Worm (Caenorhabditis elegans) whole organism, late embryonic: Measurements from ENCODE around the gene egl-9.

ENCODE experiments used
- C08G9.2 ChIP-seq: sonication (generic microtip); optimal IDR thresholded peaks from 2 replicates; lab custom pipeline; 2016; ENCODE audit warnings: mild to moderate bottlenecking, missing genetic modification characterization, moderate library complexity, missing compliant biosample characterization
- F13H6.1 ChIP-seq: sonication (generic microtip); optimal IDR thresholded peaks from 2 replicates; lab custom pipeline; 2016; ENCODE audit warnings: missing genetic modification characterization, missing compliant biosample characterization
- K09A11.1 ChIP-seq: sonication (generic microtip); optimal IDR thresholded peaks from 2 replicates; lab custom pipeline; 2017; ENCODE audit warnings: antibody characterized with exemption, mild to moderate bottlenecking, missing genetic modification characterization, missing compliant biosample characterization; ENCODE audit not compliant: insufficient read depth
- T23F11.4 ChIP-seq: fragments of 200-800 bp; sonication (Bioruptor generic); optimal IDR thresholded peaks from 2 replicates; lab custom pipeline; 2018; ENCODE audit warnings: mild to moderate bottlenecking, missing genetic modification characterization, missing compliant biosample characterization
- Y22D7AL.16 ChIP-seq: sonication (generic microtip); optimal IDR thresholded peaks from 2 replicates; lab custom pipeline; 2016; ENCODE audit warnings: missing genetic modification characterization, missing compliant biosample characterization
- ama-1 ChIP-seq: fragments of 150-350 bp; optimal IDR thresholded peaks from 2 replicates; lab custom pipeline; 2014
- ceh-14 ChIP-seq: sonication (generic microtip); optimal IDR thresholded peaks from 2 replicates; lab custom pipeline; 2016; ENCODE audit warnings: missing genotype, missing genetic modification characterization, missing compliant biosample characterization
- ceh-18 ChIP-seq: sonication (generic microtip); optimal IDR thresholded peaks from 2 replicates; lab custom pipeline; 2016; ENCODE audit warnings: missing genetic modification characterization, missing compliant biosample characterization
- ceh-19 ChIP-seq: fragments of 200-800 bp; sonication (Bioruptor generic); optimal IDR thresholded peaks from 2 replicates; lab custom pipeline; 2018; ENCODE audit warnings: mild to moderate bottlenecking, missing genetic modification characterization, missing compliant biosample characterization
- ceh-2 ChIP-seq: sonication (generic microtip); optimal IDR thresholded peaks from 2 replicates; lab custom pipeline; 2016; ENCODE audit warnings: missing genotype, missing genetic modification characterization, missing compliant biosample characterization
- ceh-22 ChIP-seq: sonication (generic microtip); optimal IDR thresholded peaks from 2 replicates; lab custom pipeline; 2017; ENCODE audit warnings: missing biosample characterization, missing genetic modification characterization
- ceh-24 ChIP-seq: sonication (generic microtip); optimal IDR thresholded peaks from 2 replicates; lab custom pipeline; 2016; ENCODE audit warnings: mild to moderate bottlenecking, missing genetic modification characterization, missing compliant biosample characterization
- ceh-30 ChIP-seq: fragments of 150-350 bp; optimal IDR thresholded peaks from 2 replicates; lab custom pipeline; 2014; ENCODE audit warnings: missing biosample characterization, missing genetic modification characterization
- ceh-31 ChIP-seq: sonication (generic microtip); optimal IDR thresholded peaks from 2 replicates; lab custom pipeline; 2016; ENCODE audit warnings: missing genetic modification characterization, missing compliant biosample characterization
- ceh-34 ChIP-seq: sonication (generic microtip); optimal IDR thresholded peaks from 2 replicates; lab custom pipeline; 2016; ENCODE audit warnings: mild to moderate bottlenecking, missing genetic modification characterization, missing compliant biosample characterization
- ceh-45 ChIP-seq: fragments of 200-800 bp; sonication (Bioruptor generic); IDR thresholded peaks from 2 replicates; pipeline ENCODE4 v1.3.6; 2022; ENCODE audit warnings: missing genetic modification reagents, missing genetic modification characterization, missing compliant biosample characterization
- ceh-48 ChIP-seq: sonication (generic microtip); optimal IDR thresholded peaks from 2 replicates; lab custom pipeline; 2016; ENCODE audit warnings: missing genetic modification characterization, inconsistent platforms, missing compliant biosample characterization
- ceh-6 ChIP-seq: fragments of 200-800 bp; sonication (Bioruptor generic); optimal IDR thresholded peaks from 2 replicates; lab custom pipeline; 2018; ENCODE audit warnings: mild to moderate bottlenecking, missing genetic modification characterization, missing compliant biosample characterization
- che-1 ChIP-seq: sonication (generic microtip); optimal IDR thresholded peaks from 2 replicates; lab custom pipeline; 2016; ENCODE audit warnings: mild to moderate bottlenecking, missing genetic modification characterization, missing compliant biosample characterization
- dmd-4 ChIP-seq: sonication (generic microtip); optimal IDR thresholded peaks from 2 replicates; lab custom pipeline; 2016; ENCODE audit warnings: borderline replicate concordance, missing genetic modification characterization, missing compliant biosample characterization
- elt-4 ChIP-seq: sonication (generic microtip); optimal IDR thresholded peaks from 2 replicates; lab custom pipeline; 2016; ENCODE audit warnings: missing genetic modification characterization, missing compliant biosample characterization
- ets-4 ChIP-seq: sonication (generic microtip); optimal IDR thresholded peaks from 2 replicates; lab custom pipeline; 2016; ENCODE audit warnings: missing genetic modification characterization, missing compliant biosample characterization
- eyg-1 ChIP-seq: sonication (generic microtip); optimal IDR thresholded peaks from 2 replicates; lab custom pipeline; 2016; ENCODE audit warnings: missing genotype, missing genetic modification characterization, missing compliant biosample characterization
- fkh-10 ChIP-seq: fragments of 150-350 bp; optimal IDR thresholded peaks from 2 replicates; lab custom pipeline; 2014; ENCODE audit warnings: missing biosample characterization, missing genetic modification reagents, missing genetic modification characterization
- gmeb-2 ChIP-seq: sonication (generic microtip); optimal IDR thresholded peaks from 2 replicates; lab custom pipeline; 2016; ENCODE audit warnings: missing genetic modification characterization, inconsistent platforms, missing compliant biosample characterization
- hlh-13 ChIP-seq: fragments of 200-800 bp; sonication (Bioruptor generic); optimal IDR thresholded peaks from 2 replicates; lab custom pipeline; 2018; ENCODE audit warnings: mild to moderate bottlenecking, missing genetic modification characterization, missing compliant biosample characterization
- hlh-15 ChIP-seq: sonication (generic microtip); optimal IDR thresholded peaks from 2 replicates; lab custom pipeline; 2016; ENCODE audit warnings: missing genetic modification characterization, missing compliant biosample characterization
- hlh-30 ChIP-seq: sonication (generic microtip); optimal IDR thresholded peaks from 2 replicates; lab custom pipeline; 2017; ENCODE audit warnings: antibody characterized with exemption, missing genetic modification characterization, missing compliant biosample characterization; ENCODE audit not compliant: insufficient read depth
- hlh-8 ChIP-seq: sonication (generic microtip); optimal IDR thresholded peaks from 2 replicates; lab custom pipeline; 2016; ENCODE audit warnings: missing genotype, missing genetic modification characterization, missing compliant biosample characterization
- lim-6 ChIP-seq: sonication (generic microtip); optimal IDR thresholded peaks from 2 replicates; lab custom pipeline; 2016; ENCODE audit warnings: missing genetic modification characterization, missing compliant biosample characterization
- lin-11 ChIP-seq: fragments of 200-800 bp; sonication (Bioruptor generic); optimal IDR thresholded peaks from 2 replicates; lab custom pipeline; 2018; ENCODE audit warnings: mild to moderate bottlenecking, missing genetic modification characterization, missing compliant biosample characterization
- madf-2 ChIP-seq: sonication (generic microtip); optimal IDR thresholded peaks from 2 replicates; lab custom pipeline; 2017; ENCODE audit warnings: missing genetic modification characterization, missing compliant biosample characterization
- mec-3 ChIP-seq: sonication (generic microtip); optimal IDR thresholded peaks from 2 replicates; lab custom pipeline; 2016; ENCODE audit warnings: borderline replicate concordance, missing genetic modification characterization, missing compliant biosample characterization
- nhr-11 ChIP-seq: fragments of 150-350 bp; optimal IDR thresholded peaks from 2 replicates; lab custom pipeline; 2014; ENCODE audit warnings: missing biosample characterization, missing genetic modification characterization
- nhr-232 ChIP-seq: sonication (generic microtip); optimal IDR thresholded peaks from 2 replicates; lab custom pipeline; 2016; ENCODE audit warnings: missing genetic modification characterization, missing compliant biosample characterization
- npax-4 ChIP-seq: sonication (generic microtip); optimal IDR thresholded peaks from 2 replicates; lab custom pipeline; 2016; ENCODE audit warnings: missing genetic modification characterization, missing compliant biosample characterization
- pat-9 ChIP-seq: fragments of 200-800 bp; sonication (Bioruptor generic); optimal IDR thresholded peaks from 2 replicates; lab custom pipeline; 2018; ENCODE audit warnings: mild to moderate bottlenecking, missing genetic modification characterization, moderate library complexity, missing compliant biosample characterization
- pha-4 ChIP-seq: fragments of 150-350 bp; optimal IDR thresholded peaks from 2 replicates; lab custom pipeline; 2018; ENCODE audit warnings: missing biosample characterization, missing genetic modification reagents, missing genetic modification characterization
- pqm-1 ChIP-seq: sonication (generic microtip); optimal IDR thresholded peaks from 2 replicates; lab custom pipeline; 2016; ENCODE audit warnings: missing genetic modification characterization, missing compliant biosample characterization
- pros-1 ChIP-seq: fragments of 150-350 bp; optimal IDR thresholded peaks from 2 replicates; lab custom pipeline; 2014; ENCODE audit warnings: missing biosample characterization, missing genetic modification reagents, missing genetic modification characterization
- ref-2 ChIP-seq: sonication (generic microtip); optimal IDR thresholded peaks from 2 replicates; lab custom pipeline; 2016; ENCODE audit warnings: missing genetic modification characterization, missing compliant biosample characterization
- sox-2 ChIP-seq: fragments of 200-800 bp; sonication (Bioruptor generic); IDR thresholded peaks from 2 replicates; pipeline ENCODE4 v1.3.6; 2022; ENCODE audit warnings: missing genetic modification reagents, missing genetic modification characterization, missing compliant biosample characterization
- syd-9 ChIP-seq: sonication (generic microtip); optimal IDR thresholded peaks from 2 replicates; lab custom pipeline; 2016; ENCODE audit warnings: mild to moderate bottlenecking, missing genetic modification characterization, moderate library complexity, missing compliant biosample characterization
- ttx-3 ChIP-seq: sonication (generic microtip); optimal IDR thresholded peaks from 2 replicates; lab custom pipeline; 2016; ENCODE audit warnings: missing genetic modification reagents, missing genetic modification characterization, missing compliant biosample characterization
- unc-3 ChIP-seq, 2 experiments: fragments of 200-800 bp in 1 of 2; sonication (Bioruptor generic) in 1 of 2; sonication (generic microtip) in 1 of 2; conservative IDR thresholded peaks in 1 of 2; optimal IDR thresholded peaks in 1 of 2; 2 replicates each; pipeline versions ENCODE4 v1.3.6 to Lab custom; 2016 to 2022; ENCODE audit warnings: missing compliant biosample characterization in 2 of 2, missing genetic modification characterization in 2 of 2, missing genetic modification reagents in 1 of 2
- zip-5 ChIP-seq: sonication (generic microtip); optimal IDR thresholded peaks from 2 replicates; lab custom pipeline; 2016; ENCODE audit warnings: missing genetic modification characterization, missing compliant biosample characterization

egl-9 gene

DNA sequence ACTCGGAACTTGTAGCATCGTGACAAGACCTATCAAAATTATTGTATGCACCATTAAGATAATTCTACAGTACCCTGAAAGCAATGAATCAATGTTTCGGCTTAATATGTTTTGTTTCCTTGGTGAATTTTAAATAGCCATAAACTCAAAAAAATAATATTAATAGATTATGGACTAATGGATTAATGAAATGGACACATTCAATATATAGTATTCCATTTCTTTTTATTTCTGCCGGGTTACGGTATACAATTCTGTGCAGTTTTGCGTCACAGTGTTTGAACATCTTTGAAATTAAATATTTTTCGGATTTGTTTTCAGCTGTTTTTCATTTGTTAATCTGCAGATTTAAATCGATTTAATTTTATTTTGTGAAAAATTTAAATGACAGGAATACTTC lies 31.7 kb upstream of the egl-9 start, which contains the start of gene set-22:
set-22 (plus strand) TSS at position 301 of the 400 bp plus-strand sequence.
- TF ChIP-seq npax-4 (tag; lab: Kevin White, UChicago) (no peak), C08G9.2 (tag; lab: Kevin White, UChicago) (no peak)

DNA sequence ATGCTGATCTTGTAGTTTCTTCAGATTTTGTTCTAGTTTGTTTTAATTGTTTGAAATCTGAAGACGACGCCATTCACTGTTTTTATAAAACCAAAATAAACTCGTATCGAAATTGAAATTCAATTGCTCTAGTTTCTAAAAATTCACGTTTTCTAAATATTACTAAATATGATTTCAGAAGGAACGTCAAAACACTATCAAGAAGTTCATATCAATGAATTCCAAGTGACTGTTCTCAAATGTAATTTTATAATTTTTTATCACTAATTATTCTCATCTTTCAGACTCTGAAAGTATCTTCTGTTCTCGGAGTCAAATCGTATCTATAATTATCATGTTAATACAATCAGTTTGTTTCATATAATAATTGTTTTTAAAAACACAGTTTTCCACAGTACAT lies 27.6 kb upstream of the egl-9 start, which contains the start of gene snf-10:
snf-10 (minus strand) TSS at position 101 of the 400 bp plus-strand sequence.
- no peak for TF ChIP-seq che-1
- no peak for TF ChIP-seq ceh-19
- no peak for TF ChIP-seq ceh-14 (tag; lab: Kevin White, UChicago)
- no peak for TF ChIP-seq hlh-8 (tag; lab: Kevin White, UChicago)
- no peak for TF ChIP-seq lin-11 (tag; lab: Kevin White, UChicago)
- no peak for TF ChIP-seq fkh-10
- no peak for TF ChIP-seq hlh-15
- no peak for TF ChIP-seq nhr-11 (tag; lab: Kevin White, UChicago)
- no peak for TF ChIP-seq zip-5
- no peak for TF ChIP-seq Y22D7AL.16 (tag; lab: Kevin White, UChicago)
- no peak for TF ChIP-seq ceh-48
- TF ChIP-seq elt-4 = no peak
- TF ChIP-seq ceh-45 (GFP tag; lab: Robert Waterston, UW) = no peak
- TF ChIP-seq ceh-6 (GFP tag; lab: Kevin White, UChicago) = no peak
- TF ChIP-seq pha-4 (tag; lab: Kevin White, UChicago) = no peak
- TF ChIP-seq ceh-18 (tag; lab: Kevin White, UChicago) = no peak
- no peak for TF ChIP-seq ceh-34 (tag; lab: Kevin White, UChicago)
- TF ChIP-seq sox-2 (GFP tag; lab: Robert Waterston, UW) = no peak

- TF ChIP-seq mec-3 = no peak
- peak; percentile 50 for TF ChIP-seq ceh-31 (tag; lab: Kevin White, UChicago)
- no peak for TF ChIP-seq pros-1
- TF ChIP-seq syd-9 (tag; lab: Kevin White, UChicago) = no peak
- no peak for TF ChIP-seq ceh-48
- peak; percentile 21 for TF ChIP-seq zip-5
- TF ChIP-seq ceh-34 (tag; lab: Kevin White, UChicago) = no peak
- TF ChIP-seq sox-2 (GFP tag; lab: Robert Waterston, UW) = no peak
- TF ChIP-seq T23F11.4 (GFP tag; lab: Kevin White, UChicago) = no peak
- no peak for TF ChIP-seq ceh-24
- no peak for TF ChIP-seq lin-11 (tag; lab: Kevin White, UChicago)
- TF ChIP-seq C08G9.2 (tag; lab: Kevin White, UChicago) = peak; percentile 37
- no peak for TF ChIP-seq hlh-13 (GFP tag; lab: Kevin White, UChicago)
- no peak for TF ChIP-seq hlh-8 (tag; lab: Kevin White, UChicago)
- TF ChIP-seq nhr-11 (tag; lab: Kevin White, UChicago) = no peak
- no peak for TF ChIP-seq dmd-4 (tag; lab: Kevin White, UChicago)
- TF ChIP-seq ets-4 (tag; lab: Kevin White, UChicago) = peak; percentile 3
- no peak for TF ChIP-seq lim-6 (tag; lab: Kevin White, UChicago)
- TF ChIP-seq madf-2 (tag; lab: Kevin White, UChicago) = no peak
- no peak for TF ChIP-seq nhr-232 (tag; lab: Kevin White, UChicago)
- TF ChIP-seq F13H6.1 (tag; lab: Kevin White, UChicago) = no peak
- TF ChIP-seq ttx-3 (tag; lab: Kevin White, UChicago) = no peak
- TF ChIP-seq ref-2 (tag; lab: Kevin White, UChicago) = no peak
- no peak for TF ChIP-seq elt-4
- TF ChIP-seq K09A11.1 (tag; lab: Kevin White, UChicago) = no peak
- TF ChIP-seq eyg-1 (tag; lab: Kevin White, UChicago) = no peak
- TF ChIP-seq pqm-1 (tag; lab: Kevin White, UChicago) = no peak
- no peak for TF ChIP-seq pha-4 (tag; lab: Kevin White, UChicago)
- no peak for TF ChIP-seq ceh-22 (tag; lab: Kevin White, UChicago)
- TF ChIP-seq hlh-15 = no peak
- TF ChIP-seq unc-3 (GFP tag; conservative IDR thresholded peaks at IDR 0.05; lab: Robert Waterston, UW) = no peak
- TF ChIP-seq unc-3 (tag; optimal IDR thresholded peaks at IDR 0.05; lab: Kevin White, UChicago) = no peak
- no peak for TF ChIP-seq ama-1 (lab: Kevin White, UChicago)
- TF ChIP-seq pat-9 = no peak
- TF ChIP-seq gmeb-2 = no peak
- peak; percentile 88 for TF ChIP-seq hlh-30 (tag; lab: Kevin White, UChicago)
- TF ChIP-seq ceh-2 (tag; lab: Kevin White, UChicago) = peak; percentile 35
- no peak for TF ChIP-seq ceh-30 (tag; lab: Kevin White, UChicago)
These were observed 26.9 kb upstream of the egl-9 start, which contains the start of gene pap-1 for ce11 chrV:10441135-10442024. Gene pap-1, plus strand, starts transcription at chrV:10441974.
